Fruit fly (Drosophila melanogaster): ENCODE data around the gene Iru.

dm6 chr3R:8970707-8971106 is 35.5 kb upstream of the Iru start:
- TF ChIP-seq Dif (GFP tag; optimal IDR thresholded peaks at IDR 0.05; ENCODE audit: partially characterized antibody) (no peak), pan (optimal IDR thresholded peaks at IDR 0.05) (no peak), h (GFP tag; optimal IDR thresholded peaks at IDR 0.05) (no peak), Dfd (GFP tag; optimal IDR thresholded peaks at IDR 0.05) (no peak), usp (GFP tag; optimal IDR thresholded peaks at IDR 0.05) (no peak), fru (GFP tag; optimal IDR thresholded peaks at IDR 0.05) (no peak), psq (GFP tag; optimal IDR thresholded peaks at IDR 0.05) (no peak), dmrt93B (GFP tag; optimal IDR thresholded peaks at IDR 0.05) (no peak), br (GFP tag; optimal IDR thresholded peaks at IDR 0.05) (no peak), OdsH (GFP tag; optimal IDR thresholded peaks at IDR 0.05) (no peak), tai (GFP tag; optimal IDR thresholded peaks at IDR 0.05) (no peak), Hr78 (GFP tag; optimal IDR thresholded peaks at IDR 0.05) (no peak), GATAd (GFP tag; optimal IDR thresholded peaks at IDR 0.05) (no peak)

All from whole organism, wandering third instar larva.